Worm (Caenorhabditis elegans) whole organism, L1 larva: ENCODE measurements around the gene nhr-182.

Experiments
- C16A3.4 ChIP-seq: fragments of 150-350 bp; optimal IDR thresholded peaks from 2 replicates; lab custom pipeline; 2014; ENCODE audit warnings: missing biosample characterization, missing genetic modification characterization
- alr-1 ChIP-seq: fragments of 200-800 bp; sonication (Bioruptor generic); optimal IDR thresholded peaks from 2 replicates; lab custom pipeline; 2018; ENCODE audit warnings: borderline replicate concordance, mild to moderate bottlenecking, missing genetic modification characterization, missing compliant biosample characterization
- aly-2 ChIP-seq: fragments of 150-350 bp; optimal IDR thresholded peaks from 2 replicates; lab custom pipeline; 2014; ENCODE audit warnings: missing biosample characterization, missing genetic modification characterization
- ama-1 ChIP-seq: fragments of 150-350 bp; optimal IDR thresholded peaks from 2 replicates; lab custom pipeline; 2014
- blmp-1 ChIP-seq: fragments of 150-350 bp; optimal IDR thresholded peaks from 2 replicates; lab custom pipeline; 2014; ENCODE audit warnings: missing biosample characterization, missing genetic modification characterization
- ceh-63 ChIP-seq: fragments of 200-800 bp; sonication (Bioruptor generic); optimal IDR thresholded peaks from 2 replicates; lab custom pipeline; 2018; ENCODE audit warnings: mild to moderate bottlenecking, missing genetic modification characterization, missing compliant biosample characterization
- ces-1 ChIP-seq: fragments of 150-350 bp; optimal IDR thresholded peaks from 2 replicates; lab custom pipeline; 2014; ENCODE audit warnings: missing biosample characterization, missing genetic modification reagents, missing genetic modification characterization
- efl-1 ChIP-seq, 4 experiments: fragments of 150-350 bp; optimal IDR thresholded peaks in 3 of 4; peaks in 1 of 4; 1 replicate in 1 of 4; 2 replicates in 3 of 4; lab custom pipeline; 2014; ENCODE audit warnings: missing biosample characterization in 2 of 4, missing genetic modification characterization in 2 of 4, missing genetic modification reagents in 2 of 4
- efl-3 ChIP-seq: fragments of 200-800 bp; sonication (Bioruptor generic); optimal IDR thresholded peaks from 2 replicates; lab custom pipeline; 2018; ENCODE audit warnings: mild to moderate bottlenecking, missing genetic modification characterization, missing compliant biosample characterization
- elt-2 ChIP-seq: sonication (generic microtip); optimal IDR thresholded peaks from 2 replicates; lab custom pipeline; 2016; ENCODE audit warnings: missing genetic modification characterization, mild to moderate bottlenecking, inconsistent platforms, missing compliant biosample characterization, missing genetic modification reagents
- fkh-4 ChIP-seq: sonication (generic microtip); optimal IDR thresholded peaks from 2 replicates; lab custom pipeline; 2016; ENCODE audit warnings: missing compliant biosample characterization, missing genetic modification characterization, borderline replicate concordance
- fkh-8 ChIP-seq: sonication (generic microtip); optimal IDR thresholded peaks from 2 replicates; lab custom pipeline; 2016; ENCODE audit warnings: mild to moderate bottlenecking, missing genetic modification characterization, missing compliant biosample characterization
- fos-1 ChIP-seq: fragments of 150-350 bp; optimal IDR thresholded peaks from 2 replicates; lab custom pipeline; 2014; ENCODE audit warnings: missing biosample characterization, missing genetic modification characterization
- hlh-4 ChIP-seq: sonication (generic microtip); optimal IDR thresholded peaks from 2 replicates; lab custom pipeline; 2016; ENCODE audit warnings: mild to moderate bottlenecking, missing genetic modification characterization, missing compliant biosample characterization
- lin-13 ChIP-seq: fragments of 150-350 bp; optimal IDR thresholded peaks from 2 replicates; lab custom pipeline; 2014; ENCODE audit warnings: missing biosample characterization, missing genetic modification reagents, missing genetic modification characterization
- lin-14 ChIP-seq: fragments of 200-800 bp; sonication (Bioruptor generic); optimal IDR thresholded peaks from 2 replicates; lab custom pipeline; 2018; ENCODE audit warnings: mild to moderate bottlenecking, missing genetic modification characterization, moderate library complexity, missing compliant biosample characterization
- lin-35 ChIP-seq, 2 experiments: fragments of 150-350 bp; optimal IDR thresholded peaks; 2 replicates each; lab custom pipeline; 2014; ENCODE audit warnings: missing biosample characterization in 2 of 2, missing genetic modification characterization in 2 of 2, missing genetic modification reagents in 2 of 2
- lin-39 ChIP-seq: fragments of 150-350 bp; optimal IDR thresholded peaks from 2 replicates; lab custom pipeline; 2014; ENCODE audit warnings: missing biosample characterization, missing genetic modification reagents, missing genetic modification characterization
- lir-3 ChIP-seq: sonication (generic microtip); optimal IDR thresholded peaks from 2 replicates; lab custom pipeline; 2016; ENCODE audit warnings: mild to moderate bottlenecking, missing genetic modification characterization, moderate library complexity, missing compliant biosample characterization; ENCODE audit not compliant: poor library complexity
- lsy-2 ChIP-seq, 2 experiments: fragments of 150-350 bp; optimal IDR thresholded peaks; 2 replicates each; lab custom pipeline; 2014; ENCODE audit warnings: missing biosample characterization in 2 of 2, missing genetic modification characterization in 2 of 2
- mab-9 ChIP-seq: fragments of 200-800 bp; sonication (Bioruptor generic); IDR thresholded peaks from 2 replicates; pipeline ENCODE4 v1.3.6; 2022; ENCODE audit warnings: missing genetic modification reagents, missing genetic modification characterization, missing compliant biosample characterization
- mdl-1 ChIP-seq, 2 experiments: fragments of 150-350 bp; optimal IDR thresholded peaks; 2 replicates each; lab custom pipeline; 2014 to 2017; ENCODE audit warnings: missing biosample characterization in 2 of 2, missing genetic modification characterization in 2 of 2, inconsistent platforms in 1 of 2
- mep-1 ChIP-seq: fragments of 150-350 bp; optimal IDR thresholded peaks from 2 replicates; lab custom pipeline; 2014; ENCODE audit warnings: missing biosample characterization, missing genetic modification characterization
- nhr-11 ChIP-seq: fragments of 150-350 bp; optimal IDR thresholded peaks from 2 replicates; lab custom pipeline; 2014; ENCODE audit warnings: missing biosample characterization, missing genetic modification characterization
- nhr-12 ChIP-seq: sonication (generic microtip); optimal IDR thresholded peaks from 2 replicates; lab custom pipeline; 2017; ENCODE audit warnings: missing biosample characterization, missing genetic modification characterization
- nhr-237 ChIP-seq: fragments of 150-350 bp; optimal IDR thresholded peaks from 2 replicates; lab custom pipeline; 2014; ENCODE audit warnings: missing biosample characterization, missing genetic modification characterization
- nhr-28 ChIP-seq: fragments of 150-350 bp; optimal IDR thresholded peaks from 2 replicates; lab custom pipeline; 2014; ENCODE audit warnings: missing biosample characterization, missing genetic modification characterization
- nhr-71 ChIP-seq: sonication (generic microtip); optimal IDR thresholded peaks from 2 replicates; lab custom pipeline; 2016; ENCODE audit warnings: mild to moderate bottlenecking, missing genetic modification characterization, moderate library complexity, missing compliant biosample characterization
- nhr-76 ChIP-seq: sonication (generic microtip); optimal IDR thresholded peaks from 2 replicates; lab custom pipeline; 2017; ENCODE audit warnings: missing biosample characterization, missing genetic modification characterization
- nhr-77 ChIP-seq: fragments of 150-350 bp; optimal IDR thresholded peaks from 2 replicates; lab custom pipeline; 2014; ENCODE audit warnings: missing biosample characterization, missing genetic modification characterization
- nhr-84 ChIP-seq: sonication (generic microtip); optimal IDR thresholded peaks from 2 replicates; lab custom pipeline; 2017; ENCODE audit warnings: missing biosample characterization, missing genetic modification characterization
- nhr-90 ChIP-seq: sonication (generic microtip); optimal IDR thresholded peaks from 2 replicates; lab custom pipeline; 2016; ENCODE audit warnings: mild to moderate bottlenecking, missing genetic modification characterization, missing compliant biosample characterization; ENCODE audit not compliant: poor library complexity
- pag-3 ChIP-seq: sonication (generic microtip); optimal IDR thresholded peaks from 2 replicates; lab custom pipeline; 2017; ENCODE audit warnings: missing genetic modification characterization, mild to moderate bottlenecking, missing compliant biosample characterization, antibody characterized with exemption, borderline replicate concordance; ENCODE audit not compliant: insufficient read depth
- tbx-2 ChIP-seq: sonication (generic microtip); optimal IDR thresholded peaks from 2 replicates; lab custom pipeline; 2016; ENCODE audit warnings: missing genetic modification characterization, missing compliant biosample characterization
- unc-86 ChIP-seq: sonication (generic microtip); optimal IDR thresholded peaks from 2 replicates; lab custom pipeline; 2016; ENCODE audit warnings: missing genetic modification characterization, missing compliant biosample characterization
- unc-98 ChIP-seq: fragments of 200-800 bp; sonication (Bioruptor generic); IDR thresholded peaks from 2 replicates; pipeline ENCODE4 v1.3.6; 2022; ENCODE audit warnings: missing genetic modification characterization, missing compliant biosample characterization
- zag-1 ChIP-seq: fragments of 150-350 bp; optimal IDR thresholded peaks from 2 replicates; lab custom pipeline; 2014; ENCODE audit warnings: missing biosample characterization, missing genetic modification characterization
- zip-4 ChIP-seq: fragments of 200-800 bp; sonication (Bioruptor generic); optimal IDR thresholded peaks from 2 replicates; lab custom pipeline; 2018; ENCODE audit warnings: mild to moderate bottlenecking, missing genetic modification characterization, moderate library complexity, missing compliant biosample characterization
- ztf-11 ChIP-seq, 2 experiments: sonication (generic microtip); optimal IDR thresholded peaks; 2 replicates each; lab custom pipeline; 2016 to 2017; ENCODE audit warnings: missing genetic modification characterization in 2 of 2, missing biosample characterization in 1 of 2, missing compliant biosample characterization in 1 of 2
- ztf-4 ChIP-seq: fragments of 150-350 bp; optimal IDR thresholded peaks from 2 replicates; lab custom pipeline; 2014; ENCODE audit warnings: missing biosample characterization, missing genetic modification characterization

The nhr-182 gene

DNA sequence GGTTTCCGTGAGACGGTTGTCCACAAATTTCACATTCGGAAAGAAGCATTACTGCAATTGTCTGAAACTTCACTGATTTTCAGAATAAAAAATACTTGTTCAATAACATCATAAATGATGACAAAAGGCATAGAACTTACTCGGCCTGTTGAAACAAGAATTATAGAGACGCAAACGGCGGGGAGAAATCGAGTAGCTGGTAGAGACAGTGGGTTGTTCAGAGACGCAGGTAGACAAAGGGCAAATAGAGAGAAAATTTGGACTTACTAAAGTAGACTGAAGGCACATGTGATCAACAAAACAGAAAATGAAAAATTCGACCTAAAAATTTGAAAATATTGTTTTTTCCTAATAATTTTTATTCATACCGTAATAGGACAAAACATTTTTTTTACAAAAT is at the start of gene nhr-182 (continued):
- TF ChIP-seq hlh-4 (tag; lab: Kevin White, UChicago): no peak
- TF ChIP-seq nhr-12 (tag; lab: Kevin White, UChicago): no peak
- TF ChIP-seq nhr-76: no peak
- TF ChIP-seq lin-39 (tag; lab: Kevin White, UChicago): no peak
- TF ChIP-seq blmp-1 (tag; lab: Kevin White, UChicago): peak; percentile 61
- TF ChIP-seq fkh-4: no peak
- peak in 1 of 2 experiments; percentile 56 for TF ChIP-seq lin-35 (GFP tag; optimal IDR thresholded peaks at IDR 0.05; lab: Kevin White, UChicago)
- no peak for TF ChIP-seq unc-86 (tag; lab: Kevin White, UChicago)
- no peak for TF ChIP-seq aly-2 (tag; lab: Kevin White, UChicago)
- TF ChIP-seq elt-2 (tag; lab: Kevin White, UChicago): no peak
- TF ChIP-seq nhr-90 (tag; lab: Kevin White, UChicago): no peak
- TF ChIP-seq C16A3.4 (tag; lab: Kevin White, UChicago): no peak
- no peak for TF ChIP-seq mdl-1 (tag; optimal IDR thresholded peaks at IDR 0.05; lab: Kevin White, UChicago)
- TF ChIP-seq nhr-71: peak; percentile 57
- no peak for TF ChIP-seq lin-14 (GFP tag; lab: Kevin White, UChicago)
- no peak for TF ChIP-seq ceh-63 (GFP tag; lab: Kevin White, UChicago)
- no peak for TF ChIP-seq lir-3 (tag; lab: Kevin White, UChicago)
- TF ChIP-seq ztf-4: no peak
- no peak for TF ChIP-seq ztf-11 (tag; optimal IDR thresholded peaks at IDR 0.05; lab: Kevin White, UChicago)
- TF ChIP-seq unc-98 (GFP tag; lab: Robert Waterston, UW): no peak
- no peak for TF ChIP-seq nhr-77 (tag; lab: Kevin White, UChicago)
- no peak for TF ChIP-seq nhr-237
- TF ChIP-seq efl-3 (GFP tag; lab: Kevin White, UChicago): no peak
- TF ChIP-seq nhr-11 (tag; lab: Kevin White, UChicago): no peak
- TF ChIP-seq ces-1 (GFP tag; lab: Kevin White, UChicago): no peak
- TF ChIP-seq ama-1: no peak
- no peak for TF ChIP-seq lin-13 (GFP tag; lab: Kevin White, UChicago)
- no peak for TF ChIP-seq fos-1 (tag; lab: Kevin White, UChicago)
- TF ChIP-seq nhr-84 (tag; lab: Kevin White, UChicago): no peak
- TF ChIP-seq pag-3 (tag; lab: Kevin White, UChicago): no peak

DNA sequence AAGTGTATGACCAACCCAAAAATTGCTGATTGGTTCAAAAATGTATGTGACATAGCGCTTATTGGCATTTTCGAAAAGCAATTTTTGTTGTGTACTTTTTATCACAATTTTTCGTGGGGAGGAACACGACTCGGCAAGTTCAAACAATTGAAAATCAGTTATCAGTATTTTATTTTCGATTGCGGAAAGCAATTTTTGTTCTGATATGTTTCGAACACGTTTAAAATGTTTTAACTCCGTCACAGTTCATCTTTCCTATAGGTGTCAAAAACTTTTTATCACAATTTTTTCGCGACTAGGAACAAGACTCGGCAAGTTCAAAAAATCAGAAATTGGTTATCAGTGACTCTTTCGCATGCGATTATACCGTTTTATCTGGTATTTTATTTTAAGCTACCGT is 48.5 kb upstream of the nhr-182 start:
- no peak for TF ChIP-seq lsy-2 (tag; optimal IDR thresholded peaks at IDR 0.05; lab: Kevin White, UChicago)
- peak; percentile 29 for TF ChIP-seq elt-2 (tag; lab: Kevin White, UChicago)
- TF ChIP-seq zip-4 (GFP tag; lab: Kevin White, UChicago): no peak
- TF ChIP-seq ztf-4: no peak
- TF ChIP-seq zag-1 (tag; lab: Kevin White, UChicago): no peak
- TF ChIP-seq mab-9 (GFP tag; lab: Robert Waterston, UW): no peak
- TF ChIP-seq, all 84 proteins: peak for 1

DNA sequence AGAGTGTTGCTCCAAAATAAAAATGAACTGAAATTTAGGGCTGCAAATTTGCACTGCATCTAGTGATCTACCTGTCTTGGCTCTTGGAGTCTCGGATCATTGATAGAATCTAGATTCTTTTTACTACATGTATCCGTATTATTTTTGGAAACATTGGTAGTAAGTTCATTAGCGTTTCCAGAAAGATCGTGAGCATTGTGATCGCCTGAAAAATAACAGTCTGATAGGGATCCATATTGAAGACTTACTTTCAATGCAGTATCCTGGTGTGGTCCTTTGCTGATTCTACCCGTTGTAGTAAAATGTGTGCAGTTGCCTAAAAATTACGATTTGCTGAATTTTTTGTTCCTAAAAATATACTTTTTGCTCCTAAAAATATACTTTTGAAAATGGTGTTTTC is 46.7 kb upstream of the nhr-182 start:
- TF ChIP-seq efl-1 (optimal IDR thresholded peaks at IDR 0.05; lab: Kevin White, UChicago) (no peak), efl-1 (GFP tag; optimal IDR thresholded peaks at IDR 0.05 in 1 of 2; lab: Kevin White, UChicago) (peak in 1 of 2 experiments; percentile 91), tbx-2 (tag; lab: Kevin White, UChicago) (no peak)
- TF ChIP-seq, all 84 proteins: peak for 1

DNA sequence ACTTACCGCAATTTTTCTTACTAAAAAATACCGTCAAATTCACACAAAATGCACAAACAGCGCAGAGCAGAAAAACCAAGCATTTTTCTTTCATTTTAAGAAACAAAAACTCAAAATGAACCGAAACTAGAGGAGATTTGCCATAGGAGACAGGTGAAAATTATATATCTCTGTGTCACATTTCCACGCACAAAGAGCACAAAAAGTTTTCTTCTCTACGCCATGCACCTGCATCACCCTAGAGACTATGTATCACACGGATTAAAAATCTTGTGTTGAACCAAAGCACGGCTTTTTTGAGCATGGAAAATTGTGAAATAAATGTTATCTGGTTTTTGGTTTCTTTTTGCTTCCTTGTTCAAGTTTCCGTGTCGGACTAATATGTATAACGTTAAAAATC is 44.0 kb upstream of the nhr-182 start, which contains the start of gene irld-15:
irld-15 (minus strand) TSS at position 101 of the 400 bp plus-strand sequence.
- TF ChIP-seq nhr-28 (tag; lab: Kevin White, UChicago) (no peak), alr-1 (tag; lab: Kevin White, UChicago) (no peak), nhr-77 (tag; lab: Kevin White, UChicago) (no peak), tbx-2 (tag; lab: Kevin White, UChicago) (no peak), fkh-8 (tag; lab: Kevin White, UChicago) (peak; percentile 1), lsy-2 (tag; optimal IDR thresholded peaks at IDR 0.05; lab: Kevin White, UChicago) (no peak), mep-1 (no peak)
